Worm (Caenorhabditis elegans) whole organism, early embryonic: ENCODE results near the gene ceh-91.

ENCODE experiments used
- B0310.2 ChIP-seq: sonication (generic microtip); optimal IDR thresholded peaks from 2 replicates; lab custom pipeline; 2016; ENCODE audit warnings: mild to moderate bottlenecking, missing genetic modification characterization, missing compliant biosample characterization
- F13C5.2 ChIP-seq: sonication (generic microtip); optimal IDR thresholded peaks from 2 replicates; lab custom pipeline; 2017; ENCODE audit warnings: mild to moderate bottlenecking, missing genetic modification characterization, inconsistent platforms, missing compliant biosample characterization
- aly-1 ChIP-seq: sonication (generic microtip); optimal IDR thresholded peaks from 2 replicates; lab custom pipeline; 2016; ENCODE audit warnings: missing genetic modification characterization, missing compliant biosample characterization
- ama-1 ChIP-seq: fragments of 150-350 bp; optimal IDR thresholded peaks from 2 replicates; lab custom pipeline; 2014
- ceh-13 ChIP-seq: fragments of 200-800 bp; sonication (Bioruptor generic); optimal IDR thresholded peaks from 2 replicates; lab custom pipeline; 2018; ENCODE audit warnings: mild to moderate bottlenecking, missing genetic modification characterization, missing compliant biosample characterization
- ceh-36 ChIP-seq: sonication (generic microtip); optimal IDR thresholded peaks from 2 replicates; lab custom pipeline; 2016; ENCODE audit warnings: missing genetic modification characterization, inconsistent platforms, missing compliant biosample characterization
- ets-7 ChIP-seq: sonication (generic microtip); optimal IDR thresholded peaks from 2 replicates; lab custom pipeline; 2016; ENCODE audit warnings: missing genotype, missing genetic modification characterization, missing compliant biosample characterization
- flt-1 ChIP-seq: fragments of 200-800 bp; sonication (Bioruptor generic); IDR thresholded peaks from 2 replicates; pipeline ENCODE4 v1.3.6; 2022; ENCODE audit warnings: missing genetic modification characterization, missing compliant biosample characterization
- hmbx-1 ChIP-seq: sonication (generic microtip); optimal IDR thresholded peaks from 2 replicates; lab custom pipeline; 2016; ENCODE audit warnings: mild to moderate bottlenecking, missing genetic modification characterization, missing compliant biosample characterization
- hmg-4 ChIP-seq: fragments of 200-800 bp; sonication (Bioruptor generic); optimal IDR thresholded peaks from 2 replicates; lab custom pipeline; 2018; ENCODE audit warnings: mild to moderate bottlenecking, missing genetic modification characterization, missing compliant biosample characterization
- hnd-1 ChIP-seq: sonication (generic microtip); optimal IDR thresholded peaks from 2 replicates; lab custom pipeline; 2016; ENCODE audit warnings: missing genetic modification characterization, missing compliant biosample characterization
- pes-1 ChIP-seq: fragments of 200-800 bp; sonication (Bioruptor generic); IDR thresholded peaks from 2 replicates; pipeline ENCODE4 v1.3.6; 2022; ENCODE audit warnings: missing genetic modification reagents, missing genetic modification characterization, missing compliant biosample characterization
- scrt-1 ChIP-seq: fragments of 200-800 bp; sonication (Bioruptor generic); IDR thresholded peaks from 2 replicates; pipeline ENCODE4 v1.3.6; 2022; ENCODE audit warnings: missing genetic modification characterization, missing compliant biosample characterization
- sea-1 ChIP-seq: fragments of 200-800 bp; sonication (Bioruptor generic); conservative IDR thresholded peaks from 2 replicates; pipeline ENCODE4 v1.3.6; 2022; ENCODE audit warnings: missing genetic modification characterization, missing compliant biosample characterization
- tbx-11 ChIP-seq: fragments of 200-800 bp; sonication (Bioruptor generic); IDR thresholded peaks from 2 replicates; pipeline ENCODE4 v1.3.6; 2022; ENCODE audit warnings: missing genetic modification characterization, missing compliant biosample characterization
- tbx-37 ChIP-seq: fragments of 200-800 bp; sonication (Bioruptor generic); conservative IDR thresholded peaks from 2 replicates; pipeline ENCODE4 v1.3.6; 2022; ENCODE audit warnings: missing genetic modification reagents, missing genetic modification characterization, missing compliant biosample characterization
- tra-4 ChIP-seq: sonication (generic microtip); optimal IDR thresholded peaks from 2 replicates; lab custom pipeline; 2017; ENCODE audit warnings: missing genetic modification characterization, missing compliant biosample characterization

ceh-91 gene

DNA sequence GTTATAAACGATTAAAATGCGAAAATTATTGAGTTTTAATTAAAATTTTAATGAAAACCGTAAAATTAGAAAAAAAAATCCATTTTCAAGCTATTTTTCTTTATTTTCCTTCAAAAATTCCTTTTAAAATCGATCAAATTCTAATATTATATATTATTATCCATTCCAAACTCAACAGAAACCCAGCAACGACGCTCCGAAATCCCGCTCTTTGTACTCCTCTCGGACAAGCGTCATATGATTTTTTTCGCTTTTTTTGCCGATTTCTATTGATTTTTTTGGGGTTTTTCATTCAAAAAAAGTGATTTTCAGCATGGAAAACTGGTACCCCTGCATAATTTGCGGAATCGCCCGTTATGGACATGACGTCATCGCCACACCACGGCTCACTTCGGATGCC, at the start of gene ceh-91:
Gene ceh-91, plus strand, starts transcription at position 301 of the 400 bp plus-strand sequence.
- no peak for TF ChIP-seq ceh-13 (GFP tag; lab: Kevin White, UChicago)
- TF ChIP-seq pes-1 = no peak
- no peak for TF ChIP-seq B0310.2 (tag; lab: Kevin White, UChicago)
- TF ChIP-seq tbx-11 = no peak
- TF ChIP-seq tra-4 = no peak
- TF ChIP-seq hmg-4 (GFP tag; lab: Kevin White, UChicago) = no peak

DNA sequence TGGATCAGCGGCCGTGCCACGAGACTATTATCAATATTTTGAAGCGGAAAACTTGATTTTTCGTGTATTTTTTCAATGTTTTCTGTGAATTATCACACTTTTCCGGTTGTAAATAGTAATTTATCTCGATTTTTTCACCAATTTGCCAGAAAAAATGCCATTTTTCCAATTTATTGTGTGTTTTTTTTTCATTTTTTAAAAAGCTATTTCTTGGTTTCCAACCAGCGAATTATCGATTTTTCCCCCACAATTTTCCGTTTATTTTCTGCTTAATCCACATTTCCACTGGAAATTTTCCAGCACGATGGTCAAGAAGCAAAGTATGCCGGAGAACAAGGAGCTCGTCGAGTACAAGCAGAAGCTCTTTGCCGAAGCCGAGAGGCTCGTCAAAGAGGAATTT, 48.7 kb upstream of the ceh-91 start, which contains the start of gene psme-3:
Gene psme-3, plus strand, starts transcription at position 301 of the 400 bp plus-strand sequence.
- no peak for TF ChIP-seq hmbx-1 (tag; lab: Kevin White, UChicago)
- no peak for TF ChIP-seq ceh-13 (GFP tag; lab: Kevin White, UChicago)
- no peak for TF ChIP-seq ets-7
- TF ChIP-seq ama-1 (lab: Kevin White, UChicago) = no peak
- TF ChIP-seq ceh-36 = no peak
- TF ChIP-seq tra-4 = no peak
- TF ChIP-seq F13C5.2 (tag; lab: Kevin White, UChicago) = no peak
- no peak for TF ChIP-seq pes-1
- TF ChIP-seq flt-1 (GFP tag; lab: Robert Waterston, UW) = no peak
- no peak for TF ChIP-seq tbx-11
- TF ChIP-seq B0310.2 (tag; lab: Kevin White, UChicago) = no peak

ce11 chrIII:11573921-11574320, 42.6 kb upstream of the ceh-91 start, which contains the start of gene Y66D12A.8:
Gene Y66D12A.8, plus strand, starts transcription at chrIII:11574221.
- TF ChIP-seq hnd-1 (no peak), ama-1 (lab: Kevin White, UChicago) (peak; percentile 36), hmg-4 (GFP tag; lab: Kevin White, UChicago) (no peak), tbx-37 (GFP tag; lab: Robert Waterston, UW) (no peak), aly-1 (tag; lab: Kevin White, UChicago) (no peak), scrt-1 (no peak), pes-1 (no peak)

DNA sequence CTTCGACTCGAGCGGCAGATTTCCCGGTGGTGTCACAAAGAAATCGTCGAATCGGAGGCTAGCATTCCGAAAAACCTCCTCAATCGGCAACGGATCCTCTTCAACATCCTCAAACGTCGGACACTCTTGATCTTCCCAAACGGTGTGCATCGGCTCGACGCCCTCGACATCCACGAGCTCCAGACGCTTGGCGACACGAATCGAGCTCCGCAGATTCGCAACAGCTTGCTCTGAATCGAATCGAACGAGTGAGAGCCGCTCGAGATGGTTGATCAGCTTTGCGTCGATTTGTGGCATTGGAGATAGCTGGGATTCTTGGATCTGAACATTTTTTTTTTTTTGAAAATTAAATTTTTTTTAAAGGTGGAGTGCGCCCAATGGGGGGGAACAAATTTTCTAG, 37.2 kb upstream of the ceh-91 start:
- TF ChIP-seq ceh-13 (GFP tag; lab: Kevin White, UChicago) = no peak
- no peak for TF ChIP-seq hnd-1
- no peak for TF ChIP-seq ceh-36

DNA sequence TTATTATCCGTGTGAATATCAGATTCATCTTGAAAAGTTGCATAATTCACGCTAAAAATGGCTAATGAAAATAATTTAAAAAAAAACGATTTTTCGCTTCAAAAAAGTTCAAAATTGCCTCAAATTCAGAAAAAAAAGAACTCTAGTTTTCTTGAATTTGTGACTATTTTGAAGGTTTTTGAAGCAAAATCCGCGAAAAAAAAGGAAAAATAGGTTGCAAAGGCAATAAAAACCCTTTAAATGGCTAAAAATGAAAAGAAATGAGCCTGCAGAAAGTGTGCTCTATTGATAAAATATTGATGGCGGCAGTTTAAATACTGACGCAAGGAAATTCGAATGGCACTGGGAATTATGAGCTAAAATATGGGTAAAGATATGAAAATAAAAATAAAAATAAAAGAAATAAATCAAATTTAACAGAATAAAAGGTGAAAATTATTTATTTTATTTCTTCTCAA, 36.1 kb upstream of the ceh-91 start, which contains the start of gene Y66D12A.7:
Gene Y66D12A.7, minus strand, starts transcription at position 51 of the 458 bp plus-strand sequence.
- no peak for TF ChIP-seq F13C5.2 (tag; lab: Kevin White, UChicago)
- TF ChIP-seq tbx-37 (GFP tag; lab: Robert Waterston, UW) = no peak
- TF ChIP-seq flt-1 (GFP tag; lab: Robert Waterston, UW) = no peak
- no peak for TF ChIP-seq hmg-4 (GFP tag; lab: Kevin White, UChicago)
- TF ChIP-seq aly-1 (tag; lab: Kevin White, UChicago) = no peak
- no peak for TF ChIP-seq hmbx-1 (tag; lab: Kevin White, UChicago)
- TF ChIP-seq ets-7 = no peak
- TF ChIP-seq hnd-1 = no peak

ce11 chrIII:11581372-11581771, 35.2 kb upstream of the ceh-91 start, which contains the start of the genes Y66D12A.6 and ceh-92:
Gene Y66D12A.6, minus strand, starts transcription at chrIII:11581402.
Gene ceh-92, plus strand, starts transcription at chrIII:11581600.
- TF ChIP-seq ceh-13 (GFP tag; lab: Kevin White, UChicago) (no peak), B0310.2 (tag; lab: Kevin White, UChicago) (no peak), flt-1 (GFP tag; lab: Robert Waterston, UW) (no peak), scrt-1 (no peak), hmg-4 (GFP tag; lab: Kevin White, UChicago) (no peak), ama-1 (lab: Kevin White, UChicago) (no peak), sea-1 (GFP tag; lab: Robert Waterston, UW) (no peak), F13C5.2 (tag; lab: Kevin White, UChicago) (no peak), hmbx-1 (tag; lab: Kevin White, UChicago) (no peak), tbx-37 (GFP tag; lab: Robert Waterston, UW) (no peak), tra-4 (no peak), hnd-1 (no peak)

DNA sequence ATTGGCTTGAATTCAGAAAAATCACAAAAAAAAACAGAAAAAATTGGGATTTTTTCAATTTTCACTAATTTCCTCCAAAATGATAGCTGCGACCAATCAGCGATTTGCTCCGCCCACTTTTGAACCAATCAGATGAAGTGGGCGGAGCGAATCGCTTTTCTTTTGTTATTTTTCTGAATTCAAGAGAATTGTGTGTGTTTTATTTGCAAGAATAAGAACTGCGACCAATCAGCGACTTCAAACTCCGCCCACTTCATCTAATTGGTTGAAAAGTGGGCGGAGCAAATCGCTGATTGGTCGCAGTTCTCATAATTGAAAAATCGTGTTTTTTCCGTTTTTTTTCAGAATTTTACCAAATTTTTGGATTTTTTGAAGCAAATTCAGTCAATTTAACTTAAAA, 34.0 kb upstream of the ceh-91 start:
- TF ChIP-seq tra-4 = no peak
- no peak for TF ChIP-seq ama-1 (lab: Kevin White, UChicago)
- TF ChIP-seq B0310.2 (tag; lab: Kevin White, UChicago) = no peak
- TF ChIP-seq hnd-1 = no peak
- TF ChIP-seq pes-1 = no peak
- TF ChIP-seq hmbx-1 (tag; lab: Kevin White, UChicago) = no peak
- TF ChIP-seq ets-7 = no peak
- TF ChIP-seq hmg-4 (GFP tag; lab: Kevin White, UChicago) = no peak
- TF ChIP-seq F13C5.2 (tag; lab: Kevin White, UChicago) = no peak
- TF ChIP-seq tbx-11 = no peak
- TF ChIP-seq aly-1 (tag; lab: Kevin White, UChicago) = no peak
- no peak for TF ChIP-seq sea-1 (GFP tag; lab: Robert Waterston, UW)
- no peak for TF ChIP-seq flt-1 (GFP tag; lab: Robert Waterston, UW)
- no peak for TF ChIP-seq ceh-13 (GFP tag; lab: Kevin White, UChicago)
- no peak for TF ChIP-seq scrt-1
- TF ChIP-seq ceh-36 = no peak

DNA sequence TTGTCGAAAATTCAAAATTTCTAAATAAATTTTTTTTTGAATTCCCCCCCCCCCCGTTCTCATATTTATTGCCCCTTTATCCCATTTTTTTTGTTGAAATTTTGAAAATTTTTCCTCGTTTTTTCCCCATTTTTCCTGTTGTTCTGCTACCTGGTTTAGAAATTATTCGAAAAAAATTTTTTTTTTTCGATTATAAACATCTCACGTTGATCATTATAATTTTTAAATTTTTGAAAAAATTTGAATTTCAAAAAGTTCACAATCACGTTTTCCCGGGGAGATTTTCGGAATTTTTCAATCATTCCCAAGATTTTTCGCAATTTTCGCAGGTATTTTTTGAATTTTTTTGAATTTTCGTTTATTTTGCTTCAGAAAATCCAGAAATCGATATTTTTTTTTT, 27.6 kb upstream of the ceh-91 start, which contains the start of gene Y66D12A.3:
Gene Y66D12A.3, plus strand, starts transcription at position 301 of the 400 bp plus-strand sequence.
- TF ChIP-seq ama-1 (lab: Kevin White, UChicago) (no peak), ceh-36 (no peak), ets-7 (no peak), aly-1 (tag; lab: Kevin White, UChicago) (no peak), pes-1 (no peak), scrt-1 (no peak), tra-4 (no peak), flt-1 (GFP tag; lab: Robert Waterston, UW) (no peak), hmbx-1 (tag; lab: Kevin White, UChicago) (no peak), ceh-13 (GFP tag; lab: Kevin White, UChicago) (no peak)
